Worm (Caenorhabditis elegans): ENCODE results near the gene fip-1.

DNA sequence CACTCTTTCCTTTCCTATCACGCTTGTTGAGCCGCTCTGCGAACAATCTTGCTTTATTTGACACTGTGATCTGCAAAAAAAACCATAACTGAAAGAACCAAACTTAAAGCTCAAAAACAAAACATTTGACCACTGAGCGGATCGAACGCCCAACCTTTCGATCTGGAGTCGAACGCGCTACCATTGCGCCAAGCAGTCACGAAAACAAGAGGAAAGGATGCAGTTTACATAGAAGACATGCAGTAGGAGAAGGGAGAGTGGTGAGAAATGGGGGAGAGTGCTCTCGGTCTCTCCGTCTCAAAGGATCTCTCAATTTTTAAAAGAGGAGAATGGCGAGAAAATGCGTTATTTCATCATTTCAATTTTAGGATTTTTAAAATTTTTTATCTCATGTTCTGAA, 38.8 kb downstream of the fip-1 start:
- no peak for TF ChIP-seq nhr-11 (tag; optimal IDR thresholded peaks at IDR 0.05)
- TF ChIP-seq ceh-82 (tag; optimal IDR thresholded peaks at IDR 0.05), result no peak
- TF ChIP-seq nhr-77 (tag; optimal IDR thresholded peaks at IDR 0.05), result no peak
- TF ChIP-seq unc-55 (GFP tag; optimal IDR thresholded peaks at IDR 0.05), result peak; percentile 82
- TF ChIP-seq dmd-4 (tag; optimal IDR thresholded peaks at IDR 0.05), result no peak
- TF ChIP-seq ama-1 (optimal IDR thresholded peaks at IDR 0.05), result no peak
- TF ChIP-seq F13H6.1 (tag; optimal IDR thresholded peaks at IDR 0.05), result peak; percentile 53
- TF ChIP-seq unc-39 (tag; optimal IDR thresholded peaks at IDR 0.05), result no peak
- TF ChIP-seq nhr-6 (tag; optimal IDR thresholded peaks at IDR 0.05), result no peak
- TF ChIP-seq fos-1 (tag; optimal IDR thresholded peaks at IDR 0.05), result peak; percentile 43
- TF ChIP-seq ztf-4 (tag; optimal IDR thresholded peaks at IDR 0.05), result no peak
- no peak for TF ChIP-seq blmp-1 (tag; optimal IDR thresholded peaks at IDR 0.05; ENCODE audit: insufficient read depth)

All from whole organism, L2 larva.